Worm (Caenorhabditis elegans): ENCODE results near the gene str-131.

Gene str-131

DNA sequence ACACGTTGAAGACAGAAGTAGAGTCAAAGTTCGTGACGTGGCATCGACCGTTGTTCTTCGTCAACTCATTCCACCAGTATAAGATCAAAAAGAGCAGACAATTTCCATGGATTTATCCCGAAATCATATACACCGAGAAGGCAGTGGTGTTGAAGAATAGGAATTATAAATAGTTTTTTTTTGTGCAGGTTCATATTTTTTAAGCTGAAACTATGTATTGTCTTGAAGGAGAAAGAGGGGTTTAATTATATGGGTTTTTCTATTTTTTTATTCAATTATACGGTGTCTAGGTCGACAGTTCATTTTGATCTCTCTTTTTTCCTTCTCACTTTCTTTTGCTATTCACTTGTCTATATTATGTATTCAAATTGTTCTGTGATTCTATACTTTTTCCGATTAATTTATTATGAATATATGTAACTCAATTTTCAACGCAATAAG lies 42.4 kb downstream of the str-131 start:
- TF ChIP-seq nhr-11 (tag; optimal IDR thresholded peaks at IDR 0.05) (peak; percentile 71), ztf-4 (tag; optimal IDR thresholded peaks at IDR 0.05) (peak; percentile 73), nhr-21 (tag; optimal IDR thresholded peaks at IDR 0.05) (peak; percentile 93), ceh-82 (tag; optimal IDR thresholded peaks at IDR 0.05) (no peak), nhr-6 (tag; optimal IDR thresholded peaks at IDR 0.05) (peak; percentile 21), gmeb-1 (tag; optimal IDR thresholded peaks at IDR 0.05) (no peak), nhr-10 (tag; optimal IDR thresholded peaks at IDR 0.05) (peak; percentile 54), lin-13 (GFP tag; optimal IDR thresholded peaks at IDR 0.05) (peak; percentile 70), skn-1 (tag; optimal IDR thresholded peaks at IDR 0.05) (no peak), nhr-77 (tag; optimal IDR thresholded peaks at IDR 0.05) (peak; percentile 38), nhr-25 (tag; optimal IDR thresholded peaks at IDR 0.05) (peak; percentile 65), sem-4 (tag; optimal IDR thresholded peaks at IDR 0.05) (peak; percentile 80), sma-3 (GFP tag; optimal IDR thresholded peaks at IDR 0.05) (peak; percentile 90), nhr-129 (tag; optimal IDR thresholded peaks at IDR 0.05) (no peak), ZK546.5 (tag; optimal IDR thresholded peaks at IDR 0.05) (no peak), blmp-1 (tag; optimal IDR thresholded peaks at IDR 0.05; ENCODE audit: insufficient read depth) (peak; percentile 34), lsy-2 (tag; optimal IDR thresholded peaks at IDR 0.05) (peak in 1 of 2 experiments; percentile 45), ceh-16 (tag; optimal IDR thresholded peaks at IDR 0.05) (peak; percentile 50)

DNA sequence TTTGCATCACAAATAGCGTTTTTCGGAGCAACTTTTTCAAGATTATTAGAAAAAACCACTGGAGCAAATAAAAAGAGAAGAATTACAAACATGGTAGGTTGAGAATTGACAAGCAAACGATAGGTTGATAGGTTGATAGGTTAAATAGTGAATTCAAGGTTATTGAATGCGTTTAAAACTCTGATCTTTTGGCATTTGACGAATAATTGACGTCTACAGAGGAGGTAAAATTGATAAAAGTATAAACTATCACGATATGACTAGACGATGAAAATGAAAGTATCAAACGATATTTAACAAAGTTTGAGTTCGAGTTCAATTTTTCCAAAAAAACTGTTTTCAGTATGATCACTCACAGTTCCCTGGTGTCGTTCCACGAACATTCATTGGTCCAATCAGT lies 45.5 kb downstream of the str-131 start, which contains the start of gene ZC513.14:
ZC513.14 (minus strand) TSS at position 101 of the 400 bp plus-strand sequence.
- TF ChIP-seq unc-62 (GFP tag; optimal IDR thresholded peaks at IDR 0.05) (no peak), unc-39 (tag; optimal IDR thresholded peaks at IDR 0.05) (no peak), unc-55 (GFP tag; optimal IDR thresholded peaks at IDR 0.05) (no peak), ztf-11 (tag; optimal IDR thresholded peaks at IDR 0.05) (no peak), nhr-129 (tag; optimal IDR thresholded peaks at IDR 0.05) (no peak), fos-1 (tag; optimal IDR thresholded peaks at IDR 0.05) (no peak), ztf-1 (GFP tag; conservative IDR thresholded peaks at IDR 0.05) (no peak), F13H6.1 (tag; optimal IDR thresholded peaks at IDR 0.05) (no peak), alr-1 (tag; optimal IDR thresholded peaks at IDR 0.05) (no peak), lin-39 (tag; optimal IDR thresholded peaks at IDR 0.05) (no peak), mab-5 (tag; optimal IDR thresholded peaks at IDR 0.05) (no peak), ceh-82 (tag; optimal IDR thresholded peaks at IDR 0.05) (no peak), snpc-4 (tag; optimal IDR thresholded peaks at IDR 0.05) (no peak), sem-4 (tag; optimal IDR thresholded peaks at IDR 0.05) (no peak), nhr-77 (tag; optimal IDR thresholded peaks at IDR 0.05) (no peak), nhr-10 (tag; optimal IDR thresholded peaks at IDR 0.05) (no peak), lsy-2 (tag; optimal IDR thresholded peaks at IDR 0.05) (no peak), sma-3 (GFP tag; optimal IDR thresholded peaks at IDR 0.05) (no peak)

ce11 chrV:8034811-8035210 lies 46.7 kb downstream of the str-131 start, which contains the start of gene algn-12:
Gene algn-12 (plus strand): TSS chrV:8035111.
- TF ChIP-seq lin-39 (tag; optimal IDR thresholded peaks at IDR 0.05) (no peak), nhr-6 (tag; optimal IDR thresholded peaks at IDR 0.05) (no peak), nhr-237 (tag; optimal IDR thresholded peaks at IDR 0.05) (no peak), blmp-1 (tag; optimal IDR thresholded peaks at IDR 0.05; ENCODE audit: insufficient read depth) (no peak), C34F6.9 (tag; optimal IDR thresholded peaks at IDR 0.05) (no peak), ztf-4 (tag; optimal IDR thresholded peaks at IDR 0.05) (no peak), aly-2 (tag; optimal IDR thresholded peaks at IDR 0.05) (no peak), sma-9 (GFP tag; optimal IDR thresholded peaks at IDR 0.05) (no peak), sma-9 (tag; optimal IDR thresholded peaks at IDR 0.05) (no peak), gmeb-1 (tag; optimal IDR thresholded peaks at IDR 0.05) (no peak), sma-3 (GFP tag; optimal IDR thresholded peaks at IDR 0.05) (no peak), ZK546.5 (tag; optimal IDR thresholded peaks at IDR 0.05) (no peak), ceh-82 (tag; optimal IDR thresholded peaks at IDR 0.05) (no peak), mab-5 (tag; optimal IDR thresholded peaks at IDR 0.05) (no peak), ztf-11 (tag; optimal IDR thresholded peaks at IDR 0.05) (no peak), elt-1 (tag; optimal IDR thresholded peaks at IDR 0.05) (no peak), fos-1 (tag; optimal IDR thresholded peaks at IDR 0.05) (no peak), Y55F3AM.14 (GFP tag; optimal IDR thresholded peaks at IDR 0.05) (no peak), peb-1 (tag; optimal IDR thresholded peaks at IDR 0.05) (no peak), lsy-2 (tag; optimal IDR thresholded peaks at IDR 0.05) (no peak)

- TF ChIP-seq lin-11 (tag; optimal IDR thresholded peaks at IDR 0.05): no peak
- TF ChIP-seq nhr-21 (tag; optimal IDR thresholded peaks at IDR 0.05): peak; percentile 48
- peak; percentile 29 for TF ChIP-seq nhr-25 (tag; optimal IDR thresholded peaks at IDR 0.05)
- no peak for TF ChIP-seq zag-1 (tag; optimal IDR thresholded peaks at IDR 0.05)
- TF ChIP-seq C34F6.9 (tag; optimal IDR thresholded peaks at IDR 0.05): peak; percentile 66
- TF ChIP-seq nhr-129 (tag; optimal IDR thresholded peaks at IDR 0.05): peak; percentile 13
- TF ChIP-seq gmeb-1 (tag; optimal IDR thresholded peaks at IDR 0.05): peak; percentile 97
- TF ChIP-seq lsy-2 (tag; optimal IDR thresholded peaks at IDR 0.05): peak in 1 of 2 experiments; percentile 76
- no peak for TF ChIP-seq blmp-1 (tag; optimal IDR thresholded peaks at IDR 0.05; ENCODE audit: insufficient read depth)
- TF ChIP-seq sma-3 (GFP tag; optimal IDR thresholded peaks at IDR 0.05): peak; percentile 43
- peak; percentile 42 for TF ChIP-seq sma-9 (GFP tag; optimal IDR thresholded peaks at IDR 0.05)
- TF ChIP-seq sma-9 (tag; optimal IDR thresholded peaks at IDR 0.05): no peak
- peak; percentile 35 for TF ChIP-seq lin-13 (GFP tag; optimal IDR thresholded peaks at IDR 0.05)
- TF ChIP-seq unc-55 (GFP tag; optimal IDR thresholded peaks at IDR 0.05): peak; percentile 64
- TF ChIP-seq sem-4 (tag; optimal IDR thresholded peaks at IDR 0.05): no peak
- TF ChIP-seq crh-2 (tag; optimal IDR thresholded peaks at IDR 0.05): peak; percentile 50
- peak; percentile 4 for TF ChIP-seq egl-27 (tag; optimal IDR thresholded peaks at IDR 0.05)
Observed at ce11 chrV:8031121-8031520, 50.4 kb downstream of the str-131 start, which contains the start of gene vars-1. Gene vars-1 (plus strand): TSS chrV:8031411.

Data from whole organism, L2 larva.